Fruit fly (Drosophila melanogaster): Measurements from ENCODE around the gene Rnmt.

Gene Rnmt

dm6 chr2L:15011779-15012178 is 2.0 kb downstream of the Rnmt start:
- TF ChIP-seq psq (optimal IDR thresholded peaks at IDR 0.05): no peak
- TF ChIP-seq ttk (optimal IDR thresholded peaks at IDR 0.05): no peak
- no peak for TF ChIP-seq insv (optimal IDR thresholded peaks at IDR 0.05)
- no peak for TF ChIP-seq Sin3A (optimal IDR thresholded peaks at IDR 0.05)
- TF ChIP-seq Myc (optimal IDR thresholded peaks at IDR 0.05): no peak
- no peak for TF ChIP-seq h (optimal IDR thresholded peaks at IDR 0.05)

DNA sequence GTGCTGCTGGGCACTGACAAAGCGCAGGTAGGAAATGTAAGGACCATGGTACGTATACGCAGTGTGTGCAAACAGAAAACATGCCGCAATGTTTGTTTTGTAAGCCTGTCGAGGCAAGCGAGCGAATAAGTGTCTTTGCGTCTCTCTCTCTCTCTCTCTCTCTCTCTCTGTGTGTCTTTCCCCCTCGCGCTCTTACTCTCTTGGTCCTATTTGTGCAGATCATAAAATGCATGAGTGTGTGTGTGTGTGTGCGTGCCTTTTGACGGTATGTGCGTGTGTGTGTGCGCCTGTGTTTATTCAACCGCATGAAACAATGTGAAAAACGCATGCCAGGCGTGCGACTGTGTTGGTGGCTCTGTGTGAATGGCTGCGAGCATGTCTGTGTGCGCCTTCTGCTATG is 3.8 kb downstream of the Rnmt start:
- no peak for TF ChIP-seq h (optimal IDR thresholded peaks at IDR 0.05)
- no peak for TF ChIP-seq insv (optimal IDR thresholded peaks at IDR 0.05)
- TF ChIP-seq Sin3A (optimal IDR thresholded peaks at IDR 0.05): no peak
- TF ChIP-seq ttk (optimal IDR thresholded peaks at IDR 0.05): no peak
- TF ChIP-seq psq (optimal IDR thresholded peaks at IDR 0.05): no peak
- no peak for TF ChIP-seq Myc (optimal IDR thresholded peaks at IDR 0.05)

- TF ChIP-seq ttk (optimal IDR thresholded peaks at IDR 0.05) (no peak), Sin3A (optimal IDR thresholded peaks at IDR 0.05) (no peak), psq (optimal IDR thresholded peaks at IDR 0.05) (no peak), Myc (optimal IDR thresholded peaks at IDR 0.05) (no peak), insv (optimal IDR thresholded peaks at IDR 0.05) (no peak), h (optimal IDR thresholded peaks at IDR 0.05) (no peak)
Observed at dm6 chr2L:15016031-15016430, 6.3 kb downstream of the Rnmt start, which contains the start of gene GABA-B-R1. Gene GABA-B-R1 (plus strand): TSS chr2L:15016331.

dm6 chr2L:15026582-15026981 is 16.8 kb downstream of the Rnmt start, which contains the start of gene CG33310:
Gene CG33310 (plus strand): TSS chr2L:15026882.
- TF ChIP-seq ttk (optimal IDR thresholded peaks at IDR 0.05): no peak

dm6 chr2L:15031650-15032049 is 21.9 kb downstream of the Rnmt start, which contains the start of gene CG31832:
Gene CG31832 (minus strand): TSS chr2L:15031750.
- TF ChIP-seq psq (optimal IDR thresholded peaks at IDR 0.05) (no peak), h (optimal IDR thresholded peaks at IDR 0.05) (no peak), Myc (optimal IDR thresholded peaks at IDR 0.05) (no peak), insv (optimal IDR thresholded peaks at IDR 0.05) (no peak), ttk (optimal IDR thresholded peaks at IDR 0.05) (no peak), Sin3A (optimal IDR thresholded peaks at IDR 0.05) (no peak)

DNA sequence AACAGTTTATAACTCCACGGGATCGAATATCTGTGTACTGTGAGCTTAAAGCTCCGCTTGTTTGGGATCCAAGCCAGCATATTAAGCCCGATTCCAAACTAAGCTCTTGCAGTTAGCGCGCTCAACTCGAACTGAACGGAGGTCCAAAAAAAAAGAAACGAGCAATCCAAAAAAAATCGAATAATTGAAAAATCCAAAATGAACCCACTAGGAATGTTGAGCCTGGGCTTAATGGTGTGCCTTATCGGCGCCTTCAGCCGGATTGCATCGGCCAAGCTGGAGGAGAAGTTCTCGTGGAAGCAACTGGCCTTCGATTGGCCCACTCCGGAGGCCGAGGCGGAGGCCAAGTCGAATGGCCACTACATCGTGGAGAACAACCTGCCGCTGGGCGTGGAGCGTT is 25.6 kb downstream of the Rnmt start, which contains the start of gene yellow-c:
yellow-c (plus strand) TSS at position 29 of the 400 bp plus-strand sequence.
- no peak for TF ChIP-seq h (optimal IDR thresholded peaks at IDR 0.05)
- TF ChIP-seq insv (optimal IDR thresholded peaks at IDR 0.05): no peak
- TF ChIP-seq Myc (optimal IDR thresholded peaks at IDR 0.05): no peak
- TF ChIP-seq Sin3A (optimal IDR thresholded peaks at IDR 0.05): no peak
- TF ChIP-seq ttk (optimal IDR thresholded peaks at IDR 0.05): no peak
- TF ChIP-seq psq (optimal IDR thresholded peaks at IDR 0.05): no peak

DNA sequence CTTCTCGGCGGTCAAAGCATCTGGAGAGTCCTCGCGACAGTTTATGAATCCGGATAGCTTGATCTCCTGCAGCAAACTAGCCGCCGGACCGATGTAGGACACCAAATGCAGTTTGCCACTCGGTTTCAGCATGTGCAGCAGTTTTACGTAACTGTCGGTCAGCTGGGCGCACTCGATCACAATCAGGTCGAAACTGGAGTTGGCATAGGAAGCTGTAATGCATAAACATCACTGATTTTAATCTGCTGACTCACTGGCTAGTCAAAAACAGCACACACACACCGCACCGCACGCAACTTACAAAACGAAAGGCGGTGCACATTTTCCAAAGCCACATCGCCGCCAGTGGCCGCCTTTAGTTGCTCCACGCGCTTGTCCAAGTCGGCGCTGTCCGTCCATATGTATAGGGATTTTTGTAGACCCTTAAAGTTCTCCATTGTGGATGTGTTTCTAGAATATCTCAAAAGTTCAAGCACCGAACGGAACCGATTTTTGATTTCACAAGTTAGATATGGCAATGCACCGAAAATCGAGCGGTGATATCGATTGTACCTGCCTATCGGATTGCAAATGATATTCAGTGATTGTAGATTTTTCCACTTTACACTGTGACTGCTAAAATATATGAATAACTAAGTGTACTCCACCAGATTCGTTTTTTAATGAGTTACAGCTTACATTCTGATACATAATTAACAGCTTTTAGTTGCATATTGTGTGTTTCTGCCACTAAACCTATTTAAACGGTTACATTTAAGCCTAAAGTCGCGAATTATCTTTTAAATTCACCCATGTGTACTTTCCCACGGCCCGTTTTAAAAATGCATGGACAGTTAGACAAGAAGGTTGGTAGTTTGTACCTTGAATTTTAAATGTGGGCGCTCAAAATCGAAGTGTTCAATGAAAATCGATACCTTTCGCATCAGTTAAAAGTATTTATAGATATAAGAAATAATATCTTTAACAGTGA is 28.9 kb downstream of the Rnmt start, which contains the start of gene CIAPIN1:
CIAPIN1 (minus strand) TSS at position 523 of the 970 bp plus-strand sequence.
- no peak for TF ChIP-seq Myc (optimal IDR thresholded peaks at IDR 0.05)
- no peak for TF ChIP-seq psq (optimal IDR thresholded peaks at IDR 0.05)
- TF ChIP-seq ttk (optimal IDR thresholded peaks at IDR 0.05): no peak
- no peak for TF ChIP-seq Sin3A (optimal IDR thresholded peaks at IDR 0.05)
- no peak for TF ChIP-seq h (optimal IDR thresholded peaks at IDR 0.05)
- TF ChIP-seq insv (optimal IDR thresholded peaks at IDR 0.05): no peak

dm6 chr2L:15039309-15039772 is 29.6 kb downstream of the Rnmt start:
- TF ChIP-seq insv (optimal IDR thresholded peaks at IDR 0.05): no peak
- no peak for TF ChIP-seq ttk (optimal IDR thresholded peaks at IDR 0.05)
- TF ChIP-seq psq (optimal IDR thresholded peaks at IDR 0.05): no peak
- TF ChIP-seq Sin3A (optimal IDR thresholded peaks at IDR 0.05): no peak
- TF ChIP-seq h (optimal IDR thresholded peaks at IDR 0.05): no peak
- no peak for TF ChIP-seq Myc (optimal IDR thresholded peaks at IDR 0.05)

dm6 chr2L:15043718-15044117 is 34.0 kb downstream of the Rnmt start:
- TF ChIP-seq ttk (optimal IDR thresholded peaks at IDR 0.05) (no peak), h (optimal IDR thresholded peaks at IDR 0.05) (no peak), psq (optimal IDR thresholded peaks at IDR 0.05) (no peak), Myc (optimal IDR thresholded peaks at IDR 0.05) (no peak), insv (optimal IDR thresholded peaks at IDR 0.05) (no peak), Sin3A (optimal IDR thresholded peaks at IDR 0.05) (no peak)

dm6 chr2L:15052805-15053388 is 43.2 kb downstream of the Rnmt start:
- TF ChIP-seq h (optimal IDR thresholded peaks at IDR 0.05) (no peak), psq (optimal IDR thresholded peaks at IDR 0.05) (no peak), Sin3A (optimal IDR thresholded peaks at IDR 0.05) (no peak), ttk (optimal IDR thresholded peaks at IDR 0.05) (no peak), insv (optimal IDR thresholded peaks at IDR 0.05) (no peak), Myc (optimal IDR thresholded peaks at IDR 0.05) (no peak)

- TF ChIP-seq insv (optimal IDR thresholded peaks at IDR 0.05): no peak
- TF ChIP-seq Sin3A (optimal IDR thresholded peaks at IDR 0.05): no peak
- TF ChIP-seq h (optimal IDR thresholded peaks at IDR 0.05): no peak
- TF ChIP-seq psq (optimal IDR thresholded peaks at IDR 0.05): no peak
- TF ChIP-seq Myc (optimal IDR thresholded peaks at IDR 0.05): no peak
- TF ChIP-seq ttk (optimal IDR thresholded peaks at IDR 0.05): no peak
Observed at dm6 chr2L:15055105-15055504, 45.4 kb downstream of the Rnmt start.
